Fruit fly (Drosophila melanogaster) whole organism, embryonic: ENCODE results near the gene CG4456.

Source experiments
- ATbp ChIP-seq: fragments of 200-800 bp; sonication (Bioruptor generic); optimal IDR thresholded peaks from 2 replicates; lab custom pipeline; 2017; ENCODE audit warnings: missing biosample characterization, mild to moderate bottlenecking, missing genetic modification characterization, missing genetic modification reagents
- CG10147 ChIP-seq: fragments of 200-800 bp; sonication (Bioruptor generic); optimal IDR thresholded peaks from 2 replicates; lab custom pipeline; 2019; ENCODE audit warnings: missing biosample characterization, mild to moderate bottlenecking, missing genetic modification characterization, moderate library complexity
- CG10274 ChIP-seq: fragments of 200-800 bp; sonication (Bioruptor generic); optimal IDR thresholded peaks from 3 replicates; lab custom pipeline; 2017; ENCODE audit warnings: missing biosample characterization, mild to moderate bottlenecking, missing genetic modification characterization
- CG11695 ChIP-seq: fragments of 200-800 bp; sonication (Bioruptor generic); IDR thresholded peaks from 3 replicates; pipeline ENCODE4 v1.3.6; 2022; ENCODE audit warnings: missing biosample characterization, missing genetic modification characterization
- CG12769 ChIP-seq: fragments of 200-800 bp; sonication (Bioruptor generic); optimal IDR thresholded peaks from 2 replicates; lab custom pipeline; 2019; ENCODE audit warnings: missing biosample characterization, mild to moderate bottlenecking, missing genetic modification characterization, moderate library complexity
- CG14050 ChIP-seq: fragments of 200-800 bp; sonication (Bioruptor generic); IDR thresholded peaks from 3 replicates; pipeline ENCODE4 v1.3.6; 2022; ENCODE audit warnings: missing biosample characterization, missing genetic modification characterization
- CG16813 ChIP-seq: fragments of 200-800 bp; sonication (Bioruptor generic); IDR thresholded peaks from 3 replicates; pipeline ENCODE4 v1.3.6; 2022; ENCODE audit warnings: missing biosample characterization, missing genetic modification characterization; ENCODE audit not compliant: partially characterized antibody
- CG17361 ChIP-seq: fragments of 200-800 bp; sonication (Bioruptor generic); IDR thresholded peaks from 3 replicates; pipeline ENCODE4 v1.3.6; 2022; ENCODE audit warnings: missing biosample characterization, missing genetic modification characterization
- CG17829 ChIP-seq: fragments of 200-800 bp; optimal IDR thresholded peaks from 2 replicates; lab custom pipeline; 2019; ENCODE audit warnings: missing biosample characterization, mild to moderate bottlenecking, missing genetic modification characterization, moderate library complexity
- CG18599 ChIP-seq: fragments of 200-800 bp; sonication (Bioruptor generic); optimal IDR thresholded peaks from 3 replicates; lab custom pipeline; 2017; ENCODE audit warnings: missing biosample characterization, missing genetic modification characterization, mild to moderate bottlenecking, moderate library complexity, missing genetic modification reagents
- CG2678 ChIP-seq: fragments of 200-800 bp; sonication (Bioruptor generic); optimal IDR thresholded peaks from 3 replicates; lab custom pipeline; 2019; ENCODE audit warnings: missing biosample characterization, mild to moderate bottlenecking, missing genetic modification characterization, moderate library complexity
- CG32767 ChIP-seq: fragments of 200-800 bp; sonication (Bioruptor generic); IDR thresholded peaks from 2 replicates; pipeline ENCODE4 v1.3.6; 2022; ENCODE audit warnings: missing biosample characterization, missing genetic modification characterization
- CG34422 ChIP-seq: fragments of 200-800 bp; sonication (Bioruptor generic); IDR thresholded peaks from 3 replicates; pipeline ENCODE4 v1.3.6; 2022; ENCODE audit warnings: missing biosample characterization, missing genetic modification characterization
- CG6272 ChIP-seq: fragments of 200-800 bp; sonication (Bioruptor generic); IDR thresholded peaks from 2 replicates; pipeline ENCODE4 v1.3.6; 2022; ENCODE audit warnings: missing biosample characterization, missing genetic modification characterization
- CG7839 ChIP-seq: fragments of 200-800 bp; sonication (Bioruptor generic); optimal IDR thresholded peaks from 3 replicates; lab custom pipeline; 2018; ENCODE audit warnings: missing biosample characterization, mild to moderate bottlenecking, missing genetic modification characterization, moderate library complexity
- CG8924 ChIP-seq: fragments of 200-800 bp; optimal IDR thresholded peaks from 3 replicates; lab custom pipeline; 2019; ENCODE audit warnings: missing biosample characterization, mild to moderate bottlenecking, missing genetic modification characterization, moderate library complexity
- CG9797 ChIP-seq: fragments of 200-800 bp; sonication (Bioruptor generic); optimal IDR thresholded peaks from 3 replicates; lab custom pipeline; 2018; ENCODE audit warnings: missing biosample characterization, mild to moderate bottlenecking, missing genetic modification characterization
- CrebB ChIP-seq: fragments of 200-800 bp; sonication (Bioruptor generic); optimal IDR thresholded peaks from 3 replicates; lab custom pipeline; 2018; ENCODE audit warnings: missing biosample characterization, mild to moderate bottlenecking, missing genetic modification characterization
- D ChIP-seq, 2 experiments: fragments of 200-800 bp in 1 of 2; fragments of >200 bp in 1 of 2; sonication (Bioruptor generic) in 1 of 2; optimal IDR thresholded peaks; 2 replicates in 1 of 2; 3 replicates in 1 of 2; lab custom pipeline; 2017; ENCODE audit warnings: mild to moderate bottlenecking in 1 of 2, missing biosample characterization in 1 of 2, missing genetic modification characterization in 1 of 2, missing genetic modification reagents in 1 of 2
- Dll ChIP-seq: fragments of 200-800 bp; sonication (Bioruptor generic); IDR thresholded peaks from 4 replicates; pipeline ENCODE4 v1.3.6; 2022; ENCODE audit warnings: missing biosample characterization, missing genetic modification characterization; ENCODE audit not compliant: partially characterized antibody
- Ets65A ChIP-seq: fragments of 200-800 bp; sonication (Bioruptor generic); peaks from one replicate; lab custom pipeline; 2016; ENCODE audit warnings: missing biosample characterization, missing genetic modification characterization
- Fer1 ChIP-seq: fragments of 200-800 bp; sonication (Bioruptor generic); optimal IDR thresholded peaks from 2 replicates; lab custom pipeline; 2017; ENCODE audit warnings: missing biosample characterization, mild to moderate bottlenecking, missing genetic modification characterization
- Hey ChIP-seq: fragments of 200-800 bp; sonication (Bioruptor generic); optimal IDR thresholded peaks from 3 replicates; lab custom pipeline; 2018; ENCODE audit warnings: missing biosample characterization, mild to moderate bottlenecking, missing genetic modification characterization
- MESR4 ChIP-seq: fragments of 200-800 bp; sonication (Bioruptor generic); optimal IDR thresholded peaks from 2 replicates; lab custom pipeline; 2018; ENCODE audit warnings: missing biosample characterization, mild to moderate bottlenecking, missing genetic modification characterization, moderate library complexity
- Med ChIP-seq: fragments of 200-800 bp; sonication (Bioruptor generic); peaks from one replicate; lab custom pipeline; 2016; ENCODE audit warnings: missing biosample characterization, missing genetic modification characterization, mild to moderate bottlenecking, inconsistent platforms, moderate library complexity
- PHDP ChIP-seq: fragments of 200-800 bp; sonication (Bioruptor generic); optimal IDR thresholded peaks from 3 replicates; lab custom pipeline; 2018; ENCODE audit warnings: missing biosample characterization, mild to moderate bottlenecking, missing genetic modification characterization, moderate library complexity
- Six4 ChIP-seq: fragments of 200-800 bp; sonication (Bioruptor generic); optimal IDR thresholded peaks from 2 replicates; lab custom pipeline; 2016; ENCODE audit warnings: missing biosample characterization, missing genetic modification characterization
- Sry-δ ChIP-seq: fragments of 200-800 bp; sonication (Bioruptor generic); optimal IDR thresholded peaks from 2 replicates; lab custom pipeline; 2016; ENCODE audit warnings: missing biosample characterization, missing genetic modification characterization
- TFAM ChIP-seq: fragments of 200-800 bp; sonication (Bioruptor generic); optimal IDR thresholded peaks from 2 replicates; lab custom pipeline; 2017; ENCODE audit warnings: missing biosample characterization, missing genetic modification characterization, inconsistent platforms
- chif ChIP-seq, 2 experiments: fragments of 200-800 bp; sonication (Bioruptor generic); optimal IDR thresholded peaks; 3 replicates each; lab custom pipeline; 2016; ENCODE audit warnings: missing biosample characterization in 2 of 2, missing genetic modification characterization in 2 of 2
- chinmo ChIP-seq: fragments of 200-800 bp; sonication (Bioruptor generic); IDR thresholded peaks from 4 replicates; pipeline ENCODE4 v1.3.6; 2022; ENCODE audit warnings: missing biosample characterization, missing genetic modification characterization; ENCODE audit not compliant: partially characterized antibody
- chn ChIP-seq: fragments of 200-800 bp; sonication (Bioruptor generic); optimal IDR thresholded peaks from 2 replicates; lab custom pipeline; 2016; ENCODE audit warnings: missing biosample characterization, missing genetic modification characterization
- danr ChIP-seq: fragments of 200-800 bp; sonication (Bioruptor generic); IDR thresholded peaks from 2 replicates; pipeline ENCODE4 v1.3.6; 2022; ENCODE audit warnings: missing biosample characterization, missing genetic modification characterization
- ewg ChIP-seq: fragments of 200-800 bp; sonication (Bioruptor generic); optimal IDR thresholded peaks from 3 replicates; lab custom pipeline; 2017; ENCODE audit warnings: mild to moderate bottlenecking, missing biosample characterization, missing genetic modification reagents, missing genetic modification characterization
- hkb ChIP-seq, 2 experiments: fragments of 200-800 bp in 1 of 2; fragments of >200 bp in 1 of 2; sonication (Bioruptor generic) in 1 of 2; IDR thresholded peaks in 1 of 2; optimal IDR thresholded peaks in 1 of 2; 2 replicates each; pipeline versions ENCODE4 v1.3.6 to Lab custom; 2017 to 2022; ENCODE audit warnings: missing biosample characterization in 1 of 2, missing genetic modification characterization in 1 of 2
- lbe ChIP-seq: fragments of 200-800 bp; sonication (Bioruptor generic); optimal IDR thresholded peaks from 2 replicates; lab custom pipeline; 2016; ENCODE audit warnings: missing biosample characterization, mild to moderate bottlenecking, missing genetic modification characterization
- lilli ChIP-seq: fragments of 200-800 bp; sonication (Bioruptor generic); optimal IDR thresholded peaks from 3 replicates; lab custom pipeline; 2016; ENCODE audit warnings: missing biosample characterization, missing genetic modification characterization
- pita ChIP-seq: fragments of 200-800 bp; sonication (Bioruptor generic); optimal IDR thresholded peaks from 2 replicates; lab custom pipeline; 2017; ENCODE audit warnings: missing biosample characterization, mild to moderate bottlenecking, missing genetic modification characterization
- salm ChIP-seq: fragments of 200-800 bp; sonication (Bioruptor generic); optimal IDR thresholded peaks from 2 replicates; lab custom pipeline; 2018; ENCODE audit warnings: missing biosample characterization, mild to moderate bottlenecking, missing genetic modification characterization
- slou ChIP-seq: fragments of 200-800 bp; sonication (Bioruptor generic); optimal IDR thresholded peaks from 3 replicates; lab custom pipeline; 2016; ENCODE audit warnings: missing biosample characterization, missing genetic modification characterization
- sr ChIP-seq: fragments of 200-800 bp; sonication (Bioruptor generic); IDR thresholded peaks from 3 replicates; pipeline ENCODE4 v1.3.6; 2022; ENCODE audit warnings: missing biosample characterization, missing genetic modification characterization
- stc ChIP-seq: fragments of 200-800 bp; sonication (Bioruptor generic); IDR thresholded peaks from 2 replicates; pipeline ENCODE4 v1.3.6; 2022; ENCODE audit warnings: missing biosample characterization, missing genetic modification characterization
- stwl ChIP-seq: fragments of 200-800 bp; sonication (Bioruptor generic); optimal IDR thresholded peaks from 3 replicates; lab custom pipeline; 2018; ENCODE audit warnings: missing biosample characterization, mild to moderate bottlenecking, missing genetic modification characterization, moderate library complexity
- sug ChIP-seq: fragments of 200-800 bp; optimal IDR thresholded peaks from 2 replicates; lab custom pipeline; 2019; ENCODE audit warnings: missing biosample characterization, mild to moderate bottlenecking, missing genetic modification characterization, moderate library complexity
- vvl ChIP-seq: fragments of 200-800 bp; sonication (Bioruptor generic); IDR thresholded peaks from 2 replicates; pipeline ENCODE4 v1.3.6; 2022; ENCODE audit warnings: missing biosample characterization, missing genetic modification characterization

CG4456 gene

dm6 chr3L:9401354-9402156 lies 29.0 kb downstream of the CG4456 start (continued):
- TF ChIP-seq lbe (GFP tag; lab: Kevin White, UChicago) (peak; percentile 14), vvl (GFP tag; lab: Robert Waterston, UW) (peak; percentile 85), CG34422 (peak; percentile 6; the same call in 1 of the 3 replicates), danr (GFP tag; lab: Robert Waterston, UW) (no peak), CG32767 (GFP tag; lab: Robert Waterston, UW) (peak; percentile 22; the same call in 1 of the 2 replicates), pita (GFP tag; lab: Kevin White, UChicago) (no peak), Med (GFP tag; lab: Kevin White, UChicago) (peak; percentile 48), chinmo (peak; percentile 83; the same call in 3 of the 4 replicates), CG11695 (0 out of 3 replicates have a peak, but pooled peaks have one; percentile 6), sug (tag; lab: Kevin White, UChicago) (peak; percentile 76), stc (GFP tag; lab: Robert Waterston, UW) (peak; percentile 13; the same call in 1 of the 2 replicates), CG8924 (tag; lab: Kevin White, UChicago) (peak; percentile 20)

dm6 chr3L:9402157-9402890 lies 29.8 kb downstream of the CG4456 start, which contains the start of gene eIF4E1:
Gene eIF4E1, minus strand, starts transcription at chr3L:9402460.
- TF ChIP-seq slou (GFP tag; lab: Kevin White, UChicago) = peak; percentile 9
- TF ChIP-seq sr (GFP tag; lab: Robert Waterston, UW) = no peak
- TF ChIP-seq PHDP (tag; lab: Kevin White, UChicago) = no peak
- peak; percentile 14 for TF ChIP-seq CG10147 (GFP tag; lab: Kevin White, UChicago)
- TF ChIP-seq lilli (GFP tag; lab: Kevin White, UChicago) = peak; percentile 2
- no peak for TF ChIP-seq CG14050 (GFP tag; lab: Robert Waterston, UW)
- no peak for TF ChIP-seq CG7839 (tag; lab: Kevin White, UChicago)
- no peak for TF ChIP-seq chn (GFP tag; lab: Kevin White, UChicago)
- no peak for TF ChIP-seq CG18599 (GFP tag; lab: Kevin White, UChicago)
- peak; percentile 89 for TF ChIP-seq Ets65A (GFP tag; lab: Kevin White, UChicago)
- no peak for TF ChIP-seq D (optimal IDR thresholded peaks at IDR 0.05; lab: Kevin White, UChicago)
- TF ChIP-seq D (GFP tag; optimal IDR thresholded peaks at IDR 0.05; lab: Kevin White, UChicago) = no peak
- TF ChIP-seq CG2678 (tag; lab: Kevin White, UChicago) = no peak
- TF ChIP-seq Hey (tag; lab: Kevin White, UChicago) = no peak
- no peak for TF ChIP-seq Fer1
- TF ChIP-seq Sry-δ = peak; percentile 96
- peak; percentile 72 for TF ChIP-seq Dll (GFP tag; lab: Robert Waterston, UW)
- no peak for TF ChIP-seq hkb (optimal IDR thresholded peaks at IDR 0.05; lab: Kevin White, UChicago)
- no peak for TF ChIP-seq hkb (GFP tag; IDR thresholded peaks at IDR 0.05; lab: Robert Waterston, UW)
- TF ChIP-seq stwl (tag; lab: Kevin White, UChicago) = peak; percentile 93
- no peak for TF ChIP-seq CG10274 (GFP tag; lab: Kevin White, UChicago)
- TF ChIP-seq CG9797 (GFP tag; lab: Kevin White, UChicago) = peak; percentile 91
- no peak for TF ChIP-seq salm (tag; lab: Kevin White, UChicago)
- peak; percentile 18 for TF ChIP-seq CG12769
- TF ChIP-seq CG6272 (GFP tag; lab: Robert Waterston, UW) = no peak
- TF ChIP-seq ewg = no peak
- peak; percentile 82 for TF ChIP-seq CG16813 (GFP tag; lab: Robert Waterston, UW)
- no peak for TF ChIP-seq Six4 (GFP tag; lab: Kevin White, UChicago)
- TF ChIP-seq CG17361 (GFP tag; lab: Robert Waterston, UW) = peak; percentile 28; the same call in 1 of the 3 replicates
- no peak for TF ChIP-seq CrebB (tag; lab: Kevin White, UChicago)
- TF ChIP-seq ATbp (GFP tag; lab: Kevin White, UChicago) = no peak
- TF ChIP-seq CG17829 = peak; percentile 73
- TF ChIP-seq chif (GFP tag; optimal IDR thresholded peaks at IDR 0.05; lab: Kevin White, UChicago) = peak in 1 of 2 experiments; percentile 4
- TF ChIP-seq MESR4 = peak; percentile 86
- TF ChIP-seq TFAM = no peak
